Worm (Caenorhabditis elegans): ENCODE measurements around the gene C43F9.11.

- TF ChIP-seq ceh-13 (GFP tag; optimal IDR thresholded peaks at IDR 0.05) (no peak), tra-4 (tag; optimal IDR thresholded peaks at IDR 0.05) (no peak), tbx-11 (GFP tag; IDR thresholded peaks at IDR 0.05) (no peak), F13C5.2 (tag; optimal IDR thresholded peaks at IDR 0.05) (no peak), sea-1 (GFP tag; conservative IDR thresholded peaks at IDR 0.05) (no peak), tbx-37 (GFP tag; conservative IDR thresholded peaks at IDR 0.05) (no peak), ama-1 (optimal IDR thresholded peaks at IDR 0.05) (no peak), pes-1 (GFP tag; IDR thresholded peaks at IDR 0.05) (no peak), flt-1 (GFP tag; IDR thresholded peaks at IDR 0.05) (no peak), scrt-1 (GFP tag; IDR thresholded peaks at IDR 0.05) (no peak), aly-1 (tag; optimal IDR thresholded peaks at IDR 0.05) (no peak)
These were observed 7.5 kb upstream of the C43F9.11 start, which contains the start of gene C43F9.4 for ce11 chrIV:10589072-10589471.
